Fruit fly (Drosophila melanogaster) S2 (cell line): ENCODE data around the gene CG31093.

ENCODE experiments used
- CG8478 ChIP-seq: fragments of >200 bp; optimal IDR thresholded peaks from 2 replicates; lab custom pipeline; 2018
- CTCF ChIP-seq, 2 experiments: fragments of >200 bp; optimal IDR thresholded peaks; 2 replicates each; lab custom pipeline; 2018

DNA sequence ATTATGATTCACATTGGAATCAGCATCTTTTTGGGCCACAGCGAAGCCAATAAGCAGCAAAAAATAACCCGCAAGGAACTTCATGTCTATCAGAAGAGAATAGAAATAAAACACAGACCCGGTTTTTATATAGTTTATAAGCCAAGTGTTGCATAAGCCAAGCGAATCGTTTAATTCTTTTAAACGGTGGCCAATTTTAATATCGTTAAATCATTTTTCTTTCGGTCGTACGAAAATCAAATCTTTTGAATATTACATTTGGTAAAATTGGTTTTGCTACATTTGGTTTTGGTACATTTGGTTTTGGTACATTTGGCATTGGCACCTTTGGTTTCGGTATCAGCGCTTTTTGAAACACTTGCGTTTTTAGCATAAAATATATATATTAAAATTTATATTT is 39.9 kb upstream of the CG31093 start, which contains the start of gene Sfp96F:
- TF ChIP-seq CG8478 (lab: Kevin White, UChicago), result no peak
- no peak for TF ChIP-seq CTCF (optimal IDR thresholded peaks at IDR 0.05; lab: Kevin White, UChicago)
